Fruit fly (Drosophila melanogaster) whole organism, embryonic: ENCODE measurements around the gene Vps8.

Source experiments
- B-H2 ChIP-seq: fragments of 200-800 bp; sonication (Bioruptor generic); optimal IDR thresholded peaks from 2 replicates; lab custom pipeline; 2018; ENCODE audit warnings: missing biosample characterization, mild to moderate bottlenecking, missing genetic modification characterization
- BtbVII ChIP-seq: fragments of 200-800 bp; sonication (Bioruptor generic); optimal IDR thresholded peaks from 3 replicates; lab custom pipeline; 2017; ENCODE audit warnings: missing biosample characterization, mild to moderate bottlenecking, missing genetic modification characterization
- CG10543 ChIP-seq: fragments of 200-800 bp; sonication (Bioruptor generic); optimal IDR thresholded peaks from 3 replicates; lab custom pipeline; 2017; ENCODE audit warnings: missing biosample characterization, mild to moderate bottlenecking, missing genetic modification characterization, moderate library complexity
- CG12659 ChIP-seq: fragments of 200-800 bp; sonication (Bioruptor generic); optimal IDR thresholded peaks from 3 replicates; lab custom pipeline; 2017; ENCODE audit warnings: mild to moderate bottlenecking, missing biosample characterization, missing genetic modification reagents, missing genetic modification characterization
- CG13424 ChIP-seq: fragments of 200-800 bp; sonication (Bioruptor generic); optimal IDR thresholded peaks from 2 replicates; lab custom pipeline; 2019; ENCODE audit warnings: missing biosample characterization, mild to moderate bottlenecking, missing genetic modification characterization, moderate library complexity
- CG14667 ChIP-seq: fragments of 200-800 bp; sonication (Bioruptor generic); IDR thresholded peaks from 2 replicates; pipeline ENCODE4 v1.3.6; 2022; ENCODE audit warnings: missing biosample characterization, missing genetic modification characterization
- CG14710 ChIP-seq: fragments of 200-800 bp; sonication (Bioruptor generic); optimal IDR thresholded peaks from 3 replicates; lab custom pipeline; 2019; ENCODE audit warnings: missing biosample characterization, mild to moderate bottlenecking, missing genetic modification characterization, moderate library complexity
- CG14860 ChIP-seq: fragments of 200-800 bp; sonication (Bioruptor generic); IDR thresholded peaks from 3 replicates; pipeline ENCODE4 v1.3.6; 2022; ENCODE audit warnings: missing biosample characterization, missing genetic modification characterization; ENCODE audit not compliant: partially characterized antibody
- CG15269 ChIP-seq: fragments of 200-800 bp; sonication (Bioruptor generic); optimal IDR thresholded peaks from 2 replicates; lab custom pipeline; 2018; ENCODE audit warnings: missing biosample characterization, mild to moderate bottlenecking, missing genetic modification characterization, moderate library complexity
- CG17612 ChIP-seq: fragments of 200-800 bp; sonication (Bioruptor generic); IDR thresholded peaks from 2 replicates; pipeline ENCODE4 v1.3.6; 2022; ENCODE audit warnings: missing biosample characterization, missing genetic modification characterization
- CG2199 ChIP-seq: fragments of 200-800 bp; sonication (Bioruptor generic); IDR thresholded peaks from 3 replicates; pipeline ENCODE4 v1.3.6; 2022; ENCODE audit warnings: missing biosample characterization, missing genetic modification characterization
- CG33213 ChIP-seq: fragments of 200-800 bp; sonication (Bioruptor generic); optimal IDR thresholded peaks from 3 replicates; lab custom pipeline; 2016; ENCODE audit warnings: missing biosample characterization, missing genetic modification characterization
- CG34422 ChIP-seq: fragments of 200-800 bp; sonication (Bioruptor generic); IDR thresholded peaks from 3 replicates; pipeline ENCODE4 v1.3.6; 2022; ENCODE audit warnings: missing biosample characterization, missing genetic modification characterization
- CG3726 ChIP-seq: fragments of 200-800 bp; sonication (Bioruptor generic); IDR thresholded peaks from 3 replicates; pipeline ENCODE4, ENCODE4 v1.3.6; 2022; ENCODE audit warnings: missing biosample characterization, missing genetic modification characterization
- CG3847 ChIP-seq: fragments of 200-800 bp; sonication (Bioruptor generic); IDR thresholded peaks from 2 replicates; pipeline ENCODE4 v1.3.6; 2022; ENCODE audit warnings: missing biosample characterization, missing genetic modification characterization
- CG7745 ChIP-seq: fragments of 200-800 bp; sonication (Bioruptor generic); optimal IDR thresholded peaks from 2 replicates; lab custom pipeline; 2018; ENCODE audit warnings: missing biosample characterization, mild to moderate bottlenecking, missing genetic modification characterization, moderate library complexity
- CG7839 ChIP-seq: fragments of 200-800 bp; sonication (Bioruptor generic); optimal IDR thresholded peaks from 3 replicates; lab custom pipeline; 2018; ENCODE audit warnings: missing biosample characterization, mild to moderate bottlenecking, missing genetic modification characterization, moderate library complexity
- CG8359 ChIP-seq: fragments of 200-800 bp; sonication (Bioruptor generic); optimal IDR thresholded peaks from 2 replicates; lab custom pipeline; 2017; ENCODE audit warnings: missing biosample characterization, mild to moderate bottlenecking, missing genetic modification characterization, borderline replicate concordance
- CHES-1-like ChIP-seq: fragments of 200-800 bp; sonication (Bioruptor generic); optimal IDR thresholded peaks from 2 replicates; lab custom pipeline; 2016; ENCODE audit warnings: missing biosample characterization, missing genetic modification characterization
- Ets65A ChIP-seq: fragments of 200-800 bp; sonication (Bioruptor generic); peaks from one replicate; lab custom pipeline; 2016; ENCODE audit warnings: missing biosample characterization, missing genetic modification characterization
- HHEX ChIP-seq: fragments of 200-800 bp; sonication (Bioruptor generic); optimal IDR thresholded peaks from 3 replicates; lab custom pipeline; 2017; ENCODE audit warnings: missing biosample characterization, mild to moderate bottlenecking, missing genetic modification characterization, missing genetic modification reagents
- HLH54F ChIP-seq: fragments of 200-800 bp; sonication (Bioruptor generic); optimal IDR thresholded peaks from 3 replicates; lab custom pipeline; 2016; ENCODE audit warnings: missing biosample characterization, missing genetic modification characterization
- HLHmδ ChIP-seq: fragments of 200-800 bp; sonication (Bioruptor generic); optimal IDR thresholded peaks from 2 replicates; lab custom pipeline; 2018; ENCODE audit warnings: missing biosample characterization, mild to moderate bottlenecking, missing genetic modification characterization, moderate library complexity
- Hmr ChIP-seq: fragments of 200-800 bp; sonication (Bioruptor generic); optimal IDR thresholded peaks from 3 replicates; lab custom pipeline; 2017; ENCODE audit warnings: mild to moderate bottlenecking, missing biosample characterization, missing genetic modification reagents, missing genetic modification characterization
- Kr ChIP-seq: fragments of 200-800 bp; sonication (Bioruptor generic); optimal IDR thresholded peaks from 2 replicates; lab custom pipeline; 2017; ENCODE audit warnings: missing biosample characterization, mild to moderate bottlenecking, missing genetic modification characterization
- Med ChIP-seq: fragments of 200-800 bp; sonication (Bioruptor generic); peaks from one replicate; lab custom pipeline; 2016; ENCODE audit warnings: missing biosample characterization, missing genetic modification characterization, mild to moderate bottlenecking, inconsistent platforms, moderate library complexity
- Myb ChIP-seq: fragments of 200-800 bp; sonication (Bioruptor generic); optimal IDR thresholded peaks from 2 replicates; lab custom pipeline; 2016; ENCODE audit warnings: missing biosample characterization, missing genetic modification characterization
- Nf-YB ChIP-seq: fragments of 200-800 bp; sonication (Bioruptor generic); optimal IDR thresholded peaks from 3 replicates; lab custom pipeline; 2019; ENCODE audit warnings: missing biosample characterization, mild to moderate bottlenecking, missing genetic modification characterization, moderate library complexity
- Oli ChIP-seq: fragments of 200-800 bp; sonication (Bioruptor generic); optimal IDR thresholded peaks from 2 replicates; lab custom pipeline; 2018; ENCODE audit warnings: missing biosample characterization, mild to moderate bottlenecking, missing genetic modification characterization, moderate library complexity
- bsh ChIP-seq, 2 experiments: fragments of 200-800 bp; sonication (Bioruptor generic); optimal IDR thresholded peaks; 2 replicates each; lab custom pipeline; 2017 to 2018; ENCODE audit warnings: mild to moderate bottlenecking in 2 of 2, missing biosample characterization in 2 of 2, missing genetic modification characterization in 2 of 2, moderate library complexity in 1 of 2
- da ChIP-seq: fragments of 200-800 bp; sonication (Bioruptor generic); optimal IDR thresholded peaks from 2 replicates; lab custom pipeline; 2016; ENCODE audit warnings: missing biosample characterization, missing genetic modification characterization
- emc ChIP-seq: fragments of 200-800 bp; sonication (Bioruptor generic); optimal IDR thresholded peaks from 2 replicates; lab custom pipeline; 2016; ENCODE audit warnings: missing biosample characterization, missing genetic modification characterization
- eyg ChIP-seq: fragments of 200-800 bp; sonication (Bioruptor generic); optimal IDR thresholded peaks from 3 replicates; lab custom pipeline; 2016; ENCODE audit warnings: missing biosample characterization, missing genetic modification characterization
- fd102C ChIP-seq: fragments of 200-800 bp; sonication (Bioruptor generic); optimal IDR thresholded peaks from 2 replicates; lab custom pipeline; 2018; ENCODE audit warnings: missing biosample characterization, mild to moderate bottlenecking, missing genetic modification characterization, moderate library complexity
- ftz-f1 ChIP-seq: fragments of 200-800 bp; sonication (Bioruptor generic); optimal IDR thresholded peaks from 2 replicates; lab custom pipeline; 2016; ENCODE audit warnings: missing biosample characterization, missing genetic modification characterization
- grau ChIP-seq: fragments of 200-800 bp; optimal IDR thresholded peaks from 3 replicates; lab custom pipeline; 2019; ENCODE audit warnings: missing biosample characterization, mild to moderate bottlenecking, missing genetic modification characterization, moderate library complexity
- gsb ChIP-seq: fragments of 200-800 bp; sonication (Bioruptor generic); IDR thresholded peaks from 2 replicates; pipeline ENCODE4 v1.3.6; 2022; ENCODE audit warnings: missing biosample characterization, missing genetic modification characterization
- her ChIP-seq: fragments of 200-800 bp; sonication (Bioruptor generic); optimal IDR thresholded peaks from 2 replicates; lab custom pipeline; 2016; ENCODE audit warnings: missing biosample characterization, missing genetic modification characterization
- lilli ChIP-seq: fragments of 200-800 bp; sonication (Bioruptor generic); optimal IDR thresholded peaks from 3 replicates; lab custom pipeline; 2016; ENCODE audit warnings: missing biosample characterization, missing genetic modification characterization
- lmd ChIP-seq: fragments of 200-800 bp; sonication (Bioruptor generic); IDR thresholded peaks from 2 replicates; pipeline ENCODE4 v1.3.6; 2022; ENCODE audit warnings: missing biosample characterization, missing genetic modification characterization
- pho ChIP-seq: fragments of 200-800 bp; sonication (Bioruptor generic); optimal IDR thresholded peaks from 2 replicates; lab custom pipeline; 2016; ENCODE audit warnings: missing biosample characterization, missing genetic modification characterization
- psq ChIP-seq: fragments of 200-800 bp; sonication (Bioruptor generic); optimal IDR thresholded peaks from 2 replicates; lab custom pipeline; 2017; ENCODE audit warnings: missing biosample characterization, missing genetic modification characterization
- pzg ChIP-seq: fragments of 200-800 bp; sonication (Bioruptor generic); optimal IDR thresholded peaks from 3 replicates; lab custom pipeline; 2018; ENCODE audit warnings: missing biosample characterization, mild to moderate bottlenecking, missing genetic modification characterization, moderate library complexity
- seq ChIP-seq: fragments of 200-800 bp; sonication (Bioruptor generic); IDR thresholded peaks from 2 replicates; pipeline ENCODE4 v1.3.6; 2022; ENCODE audit warnings: missing biosample characterization, missing genetic modification characterization
- tll ChIP-seq, 2 experiments: fragments of 200-800 bp in 1 of 2; fragments of >200 bp in 1 of 2; sonication (Bioruptor generic) in 1 of 2; optimal IDR thresholded peaks; 2 replicates each; lab custom pipeline; 2017 to 2019; ENCODE audit warnings: missing biosample characterization in 2 of 2, missing genetic modification characterization in 2 of 2, mild to moderate bottlenecking in 1 of 2, moderate library complexity in 1 of 2
- ttk ChIP-seq: fragments of 200-800 bp; sonication (Bioruptor generic); IDR thresholded peaks from 2 replicates; pipeline ENCODE4 v2.1.2; 2022; ENCODE audit warnings: missing biosample characterization, missing genetic modification characterization
- unc-4 ChIP-seq: fragments of 200-800 bp; sonication (Bioruptor generic); IDR thresholded peaks from 2 replicates; pipeline ENCODE4 v1.3.6; 2022; ENCODE audit warnings: missing biosample characterization, missing genetic modification characterization; ENCODE audit not compliant: partially characterized antibody
- wor ChIP-seq: fragments of 200-800 bp; sonication (Bioruptor generic); IDR thresholded peaks from 2 replicates; pipeline ENCODE4 v1.3.6; 2022; ENCODE audit warnings: missing biosample characterization, missing genetic modification characterization
- yki ChIP-seq: fragments of >200 bp; optimal IDR thresholded peaks from 3 replicates; lab custom pipeline; 2018

Vps8 gene

DNA sequence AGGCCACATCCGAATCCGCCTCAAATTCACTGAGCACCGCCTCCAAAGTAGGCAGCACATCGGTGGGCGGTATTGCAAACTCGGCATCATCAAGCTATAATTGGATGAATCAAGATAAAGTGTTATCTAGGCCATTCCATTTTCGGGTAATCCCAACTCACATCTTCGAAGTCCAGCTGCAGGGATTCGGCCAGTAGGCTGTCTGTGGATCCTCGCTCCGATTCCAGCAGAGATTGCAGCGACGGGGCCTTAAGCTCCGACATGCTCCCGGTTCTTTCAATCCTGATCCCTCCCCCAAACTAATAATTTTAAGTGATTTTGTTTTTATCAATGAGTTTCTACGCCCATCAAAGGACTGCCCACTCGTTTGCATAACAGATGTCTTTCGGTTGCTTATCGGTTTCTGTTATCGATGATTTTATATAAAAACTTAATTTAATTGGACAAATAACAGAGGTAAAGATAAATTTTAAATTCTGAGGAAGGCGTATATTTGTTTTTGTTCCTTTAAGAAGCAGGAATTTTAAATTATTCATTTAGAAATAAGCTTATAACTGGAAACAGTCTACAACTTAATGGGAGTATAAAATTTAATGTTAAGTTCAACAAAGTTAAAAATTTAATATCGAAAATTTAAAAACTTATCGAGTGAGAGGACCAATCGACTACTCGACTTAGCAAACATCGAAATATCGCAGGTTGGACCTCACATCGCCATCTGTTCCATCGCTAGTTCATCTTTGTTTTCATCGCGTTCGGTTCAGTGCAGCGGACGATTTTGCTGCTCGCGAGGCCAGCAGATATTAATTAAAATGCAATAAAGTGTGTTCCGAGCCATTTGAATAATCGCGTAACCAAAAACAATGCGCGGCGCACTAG is at the start of gene Vps8, which contains the start of gene sfl (continued):
- no peak for TF ChIP-seq wor (GFP tag; lab: Robert Waterston, UW)
- peak; percentile 51 for TF ChIP-seq pho (GFP tag; lab: Kevin White, UChicago)
- peak; percentile 33 for TF ChIP-seq grau (tag; lab: Kevin White, UChicago)
- no peak for TF ChIP-seq CG8359 (GFP tag; lab: Kevin White, UChicago)
- TF ChIP-seq CG3726 (GFP tag; lab: Robert Waterston, UW): no peak
- TF ChIP-seq CG2199: no peak
- no peak for TF ChIP-seq psq (GFP tag; lab: Kevin White, UChicago)
- TF ChIP-seq CG33213 (GFP tag; lab: Kevin White, UChicago): peak; percentile 12
- TF ChIP-seq ftz-f1 (GFP tag; lab: Kevin White, UChicago): no peak
- TF ChIP-seq CHES-1-like (GFP tag; lab: Kevin White, UChicago): peak; percentile 3
- peak; percentile 87 for TF ChIP-seq unc-4 (GFP tag; lab: Robert Waterston, UW)
- TF ChIP-seq B-H2: no peak
- no peak for TF ChIP-seq CG7745
- peak; percentile 52 for TF ChIP-seq Hmr (GFP tag; lab: Kevin White, UChicago)
- TF ChIP-seq CG7839: peak; percentile 7
- no peak for TF ChIP-seq da
- TF ChIP-seq bsh (GFP tag; optimal IDR thresholded peaks at IDR 0.05; lab: Kevin White, UChicago): no peak
- TF ChIP-seq CG15269 (tag; lab: Kevin White, UChicago): peak; percentile 9
- peak; percentile 37; the same call in 1 of the 2 replicates for TF ChIP-seq lmd (GFP tag; lab: Robert Waterston, UW)
- TF ChIP-seq eyg (GFP tag; lab: Kevin White, UChicago): no peak
- 0 out of 2 replicates have a peak, but pooled peaks have one; percentile 21 for TF ChIP-seq CG3847 (GFP tag; lab: Robert Waterston, UW)
- peak; percentile 4 for TF ChIP-seq Myb (GFP tag; lab: Kevin White, UChicago)
- TF ChIP-seq Nf-YB: peak; percentile 30
- TF ChIP-seq CG12659: peak; percentile 69
- no peak for TF ChIP-seq HLHmδ (GFP tag; lab: Kevin White, UChicago)
- no peak for TF ChIP-seq CG17612 (GFP tag; lab: Robert Waterston, UW)
- no peak for TF ChIP-seq yki (lab: Kevin White, UChicago)
- TF ChIP-seq pzg (GFP tag; lab: Kevin White, UChicago): peak; percentile 59
- TF ChIP-seq Kr (GFP tag; lab: Kevin White, UChicago): no peak
- no peak for TF ChIP-seq emc
- peak; percentile 11 for TF ChIP-seq Ets65A (GFP tag; lab: Kevin White, UChicago)
- no peak for TF ChIP-seq seq (GFP tag; lab: Robert Waterston, UW)
- no peak for TF ChIP-seq gsb (GFP tag; lab: Robert Waterston, UW)
- TF ChIP-seq lilli (GFP tag; lab: Kevin White, UChicago): peak; percentile 66
- peak; percentile 12 for TF ChIP-seq CG13424
- no peak for TF ChIP-seq BtbVII
- TF ChIP-seq CG14710 (tag; lab: Kevin White, UChicago): peak; percentile 69
- TF ChIP-seq CG14860 (GFP tag; lab: Robert Waterston, UW): peak; percentile 80
- peak; percentile 69; the same call in 2 of the 3 replicates for TF ChIP-seq CG34422 (GFP tag; lab: Robert Waterston, UW)
- peak; percentile 2 for TF ChIP-seq Oli (tag; lab: Kevin White, UChicago)
- peak; percentile 15 for TF ChIP-seq her (GFP tag; lab: Kevin White, UChicago)
- TF ChIP-seq HLH54F (GFP tag; lab: Kevin White, UChicago): peak; percentile 13
- no peak for TF ChIP-seq ttk
- no peak for TF ChIP-seq CG14667 (GFP tag; lab: Robert Waterston, UW)
- TF ChIP-seq HHEX: no peak
- TF ChIP-seq tll (GFP tag; optimal IDR thresholded peaks at IDR 0.05; lab: Kevin White, UChicago): peak in 1 of 2 experiments; percentile 20
- peak; percentile 82 for TF ChIP-seq Med (GFP tag; lab: Kevin White, UChicago)
- peak; percentile 30 for TF ChIP-seq CG10543 (GFP tag; lab: Kevin White, UChicago)
- no peak for TF ChIP-seq fd102C (GFP tag; lab: Kevin White, UChicago)
